Fruit fly (Drosophila melanogaster) S2 (cell line): Measurements from ENCODE around the gene Lcp65Ab1.

Experiments
- CG8478 ChIP-seq: fragments of >200 bp; optimal IDR thresholded peaks from 2 replicates; lab custom pipeline; 2018
- CTCF ChIP-seq, 2 experiments: fragments of >200 bp; optimal IDR thresholded peaks; 2 replicates each; lab custom pipeline; 2018

Lcp65Ab1 gene

dm6 chr3L:6193556-6194114 lies 44.3 kb downstream of the Lcp65Ab1 start:
- no peak for TF ChIP-seq CG8478 (lab: Kevin White, UChicago)
- TF ChIP-seq CTCF (optimal IDR thresholded peaks at IDR 0.05; lab: Kevin White, UChicago) = no peak
